Worm (Caenorhabditis elegans): Measurements from ENCODE around the gene cutc-1.

cutc-1 gene

DNA sequence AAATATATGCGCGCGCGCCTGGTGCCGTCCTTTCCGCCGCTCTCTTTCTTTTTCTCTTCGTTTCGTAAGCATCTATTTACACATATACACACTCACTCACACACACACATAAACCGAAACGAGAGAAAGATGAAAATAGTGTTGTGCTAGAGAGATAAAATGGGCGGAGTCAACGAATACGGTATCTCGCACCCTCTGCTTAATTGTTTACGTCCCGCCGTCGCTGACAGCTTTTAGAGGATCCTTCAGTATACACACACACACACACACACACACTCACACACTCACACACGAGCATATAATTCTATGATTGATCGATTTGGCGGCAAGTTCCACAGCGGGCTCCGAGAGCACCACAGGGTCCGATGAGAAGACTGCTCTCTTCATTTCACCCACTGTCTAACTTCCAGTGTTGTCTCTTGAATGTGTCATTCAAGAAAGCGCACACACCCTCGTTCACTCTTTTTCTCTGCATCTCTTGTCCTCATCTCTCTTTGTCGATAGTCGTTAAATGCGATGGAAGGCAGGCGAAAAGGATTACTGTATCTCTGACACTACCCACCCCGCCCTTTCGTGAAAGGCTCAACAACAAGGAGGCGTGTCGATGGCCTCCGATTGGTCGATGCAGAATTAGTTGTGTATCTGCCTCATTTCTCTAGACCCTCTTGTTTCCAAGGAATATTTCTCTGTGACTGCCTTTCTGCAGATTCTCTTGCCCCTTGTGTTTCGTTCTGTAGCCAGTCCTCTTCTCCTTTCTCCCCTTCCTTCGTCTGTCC is 14.0 kb upstream of the cutc-1 start (continued):
- no peak for TF ChIP-seq Y53F4B.3 (GFP tag; IDR thresholded peaks at IDR 0.05)
- peak; percentile 62 for TF ChIP-seq lin-54 (GFP tag; optimal IDR thresholded peaks at IDR 0.05)
- peak; percentile 47 for TF ChIP-seq athp-1 (tag; optimal IDR thresholded peaks at IDR 0.05)
- no peak for TF ChIP-seq snpc-3.4 (tag; optimal IDR thresholded peaks at IDR 0.05)
- peak; percentile 95 for TF ChIP-seq zfh-2 (GFP tag; conservative IDR thresholded peaks at IDR 0.05)
- TF ChIP-seq B0336.3 (GFP tag; IDR thresholded peaks at IDR 0.05): peak; percentile 80
- peak; percentile 64 for TF ChIP-seq ets-4 (GFP tag; optimal IDR thresholded peaks at IDR 0.05)
- peak; percentile 81 for TF ChIP-seq hmg-1.2 (GFP tag; IDR thresholded peaks at IDR 0.05)
- peak; percentile 32 for TF ChIP-seq unc-62 (GFP tag; optimal IDR thresholded peaks at IDR 0.05)
- TF ChIP-seq mxl-1 (tag; optimal IDR thresholded peaks at IDR 0.05): no peak
- no peak for TF ChIP-seq F37B4.10 (GFP tag; IDR thresholded peaks at IDR 0.05)
- TF ChIP-seq tbp1 (GFP tag; optimal IDR thresholded peaks at IDR 0.05): peak; percentile 45
- TF ChIP-seq F57A8.1 (GFP tag; optimal IDR thresholded peaks at IDR 0.05): no peak
- TF ChIP-seq Y95B8A.8 (GFP tag; IDR thresholded peaks at IDR 0.05): no peak
- no peak for TF ChIP-seq B0035.1 (tag; optimal IDR thresholded peaks at IDR 0.05)
- TF ChIP-seq madf-6 (GFP tag; IDR thresholded peaks at IDR 0.05): 0 out of 2 replicates have a peak, but pooled peaks have one; percentile 29
- TF ChIP-seq Y56A3A.18 (GFP tag; IDR thresholded peaks at IDR 0.05): peak; percentile 73; the same call in 1 of the 2 replicates
- TF ChIP-seq hlh-12 (tag; optimal IDR thresholded peaks at IDR 0.05): no peak
- no peak for TF ChIP-seq C17E4.6 (GFP tag; IDR thresholded peaks at IDR 0.05)
- no peak for TF ChIP-seq efl-1 (GFP tag; optimal IDR thresholded peaks at IDR 0.05)
- peak; percentile 99 for TF ChIP-seq K12H6.12 (tag; optimal IDR thresholded peaks at IDR 0.05)
- peak; percentile 80 for TF ChIP-seq ztf-3 (GFP tag; optimal IDR thresholded peaks at IDR 0.05)
- no peak for TF ChIP-seq lsl-1 (GFP tag; optimal IDR thresholded peaks at IDR 0.05)
- no peak for TF ChIP-seq B0261.1 (tag; optimal IDR thresholded peaks at IDR 0.05)
- TF ChIP-seq let-607 (tag; optimal IDR thresholded peaks at IDR 0.05): peak; percentile 42 to 88
- no peak for TF ChIP-seq hsf-1 (GFP tag; IDR thresholded peaks at IDR 0.05)
- peak; percentile 12 for TF ChIP-seq snpc-4 (GFP tag; optimal IDR thresholded peaks at IDR 0.05)
- TF ChIP-seq snpc-4 (tag; optimal IDR thresholded peaks at IDR 0.05): peak in 3 of 4 experiments; percentile 35 to 67 (median 63)
- TF ChIP-seq rpc-1 (optimal IDR thresholded peaks at IDR 0.05): no peak
- no peak for TF ChIP-seq rpc-1 (tag; optimal IDR thresholded peaks at IDR 0.05)
- no peak for TF ChIP-seq madf-8 (GFP tag; conservative IDR thresholded peaks at IDR 0.05)
- peak; percentile 34; the same call in 1 of the 2 replicates for TF ChIP-seq pbrm-1 (GFP tag; IDR thresholded peaks at IDR 0.05)
- TF ChIP-seq lin-26 (GFP tag; IDR thresholded peaks at IDR 0.05): peak; percentile 91
- TF ChIP-seq lag-1 (GFP tag; IDR thresholded peaks at IDR 0.05): no peak
- no peak for TF ChIP-seq lsy-27 (tag; optimal IDR thresholded peaks at IDR 0.05; ENCODE audit: borderline replicate concordance, insufficient read depth)
- no peak for TF ChIP-seq F39B2.1 (GFP tag; IDR thresholded peaks at IDR 0.05)
- no peak for TF ChIP-seq pha-4 (tag; optimal IDR thresholded peaks at IDR 0.05)
- TF ChIP-seq sea-2 (GFP tag; IDR thresholded peaks at IDR 0.05): no peak
- no peak for TF ChIP-seq nhr-27 (tag; optimal IDR thresholded peaks at IDR 0.05)
- peak; percentile 70 for TF ChIP-seq tlf-1 (GFP tag; optimal IDR thresholded peaks at IDR 0.05)
- no peak for TF ChIP-seq T26A5.8 (tag; optimal IDR thresholded peaks at IDR 0.05)
- TF ChIP-seq atf-7 (tag; optimal IDR thresholded peaks at IDR 0.05): peak; percentile 79
- no peak for TF ChIP-seq F55B11.4 (tag; optimal IDR thresholded peaks at IDR 0.05; ENCODE audit: borderline replicate concordance, insufficient read depth)
- no peak for TF ChIP-seq rcor-1 (GFP tag; IDR thresholded peaks at IDR 0.05)
- no peak for TF ChIP-seq mel-28 (tag; optimal IDR thresholded peaks at IDR 0.05; ENCODE audit: borderline replicate concordance)
- no peak for TF ChIP-seq bed-2 (GFP tag; IDR thresholded peaks at IDR 0.05)
- peak; percentile 13 for TF ChIP-seq ztf-22 (GFP tag; optimal IDR thresholded peaks at IDR 0.05)
- TF ChIP-seq attf-5 (GFP tag; optimal IDR thresholded peaks at IDR 0.05): peak; percentile 93

Measured in whole organism, young adult.